Fruit fly (Drosophila melanogaster): Measurements from ENCODE around the gene CG7950.

dm6 chr3R:30092700-30093044 lies 36.0 kb downstream of the CG7950 start:
- no peak for TF ChIP-seq CG8478 (optimal IDR thresholded peaks at IDR 0.05)
- TF ChIP-seq CTCF (optimal IDR thresholded peaks at IDR 0.05): no peak
